Fruit fly (Drosophila melanogaster) whole organism, wandering third instar larva: ENCODE measurements around the gene CG32599.

ENCODE experiments used
- Vsx2 ChIP-seq: fragments of 200-300, 225-300 bp; sonication (Bioruptor generic); optimal IDR thresholded peaks from 2 replicates; lab custom pipeline; 2018; ENCODE audit warnings: missing biosample characterization, missing genetic modification characterization; ENCODE audit not compliant: partially characterized antibody
- br ChIP-seq: fragments of 200-800 bp; sonication (Bioruptor generic); optimal IDR thresholded peaks from 2 replicates; lab custom pipeline; 2016; ENCODE audit warnings: missing biosample characterization, missing genetic modification characterization
- dl ChIP-seq, 2 experiments: fragments of 175-275, 200-275 bp in 1 of 2; fragments of 200-275 bp in 1 of 2; sonication (Bioruptor generic); optimal IDR thresholded peaks; lab custom pipeline; 2018; ENCODE audit warnings: mild to moderate bottlenecking in 2 of 2, missing biosample characterization in 2 of 2, missing genetic modification characterization in 2 of 2, moderate library complexity in 2 of 2; ENCODE audit not compliant: partially characterized antibody in 2 of 2, insufficient read depth in 1 of 2
- foxo ChIP-seq, 2 experiments: fragments of 200-800 bp; sonication (Bioruptor generic); optimal IDR thresholded peaks; 2 replicates in 1 of 2; 3 replicates in 1 of 2; lab custom pipeline; 2016 to 2017; ENCODE audit warnings: missing biosample characterization in 2 of 2, missing genetic modification characterization in 2 of 2
- h ChIP-seq: fragments of 200-800 bp; sonication (Bioruptor generic); optimal IDR thresholded peaks from 3 replicates; lab custom pipeline; 2016; ENCODE audit warnings: missing biosample characterization, mild to moderate bottlenecking, missing genetic modification characterization
- pan ChIP-seq: fragments of >200 bp; optimal IDR thresholded peaks from 2 replicates; lab custom pipeline; 2017

DNA sequence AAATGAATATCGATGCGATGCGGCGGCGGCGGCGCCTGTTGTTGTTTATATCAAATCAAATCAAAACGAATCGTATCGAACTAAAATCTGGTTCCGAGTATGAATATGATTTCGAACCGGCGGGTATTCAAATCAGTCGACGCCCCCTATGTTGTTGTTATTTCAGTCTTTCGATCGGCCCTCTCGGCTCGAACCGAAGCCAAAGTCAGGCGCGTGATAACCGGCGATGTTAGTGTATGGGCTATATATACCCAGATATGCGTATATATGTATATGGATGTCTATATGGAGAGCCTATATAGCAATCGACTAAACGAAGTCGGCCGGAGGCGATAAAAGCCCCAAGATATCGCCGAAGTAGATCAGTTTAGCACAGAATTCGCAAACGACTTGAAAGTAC lies 17.4 kb downstream of the CG32599 start, which contains the start of the genes CG46317 and Tat:
- TF ChIP-seq dl (GFP tag; optimal IDR thresholded peaks at IDR 0.05; lab: Kevin White, UChicago; ENCODE audit: insufficient read depth in 1 of 2, partially characterized antibody in 2 of 2) (no peak), foxo (GFP tag; optimal IDR thresholded peaks at IDR 0.05; lab: Kevin White, UChicago) (no peak), pan (no peak), h (no peak), br (no peak), Vsx2 (GFP tag; lab: Kevin White, UChicago) (no peak)
